Fruit fly (Drosophila melanogaster): Measurements from ENCODE around the gene CG33257.

CG33257 gene

dm6 chr3L:16328207-16328891 is 17.8 kb upstream of the CG33257 start, which contains the start of gene CG13058 (continued):
- no peak for TF ChIP-seq unc-4 (GFP tag; IDR thresholded peaks at IDR 0.05; ENCODE audit: partially characterized antibody)
- peak; percentile 64 for TF ChIP-seq Ptx1 (GFP tag; IDR thresholded peaks at IDR 0.05)
- TF ChIP-seq Dad (GFP tag; optimal IDR thresholded peaks at IDR 0.05), result no peak
- TF ChIP-seq sug (tag; optimal IDR thresholded peaks at IDR 0.05), result no peak
- no peak for TF ChIP-seq CG6765 (GFP tag; optimal IDR thresholded peaks at IDR 0.05)
- no peak for TF ChIP-seq Taf1 (GFP tag; IDR thresholded peaks at IDR 0.05)
- TF ChIP-seq pzg (GFP tag; optimal IDR thresholded peaks at IDR 0.05), result no peak
- TF ChIP-seq seq (GFP tag; IDR thresholded peaks at IDR 0.05), result peak; percentile 74
- no peak for TF ChIP-seq Opbp (GFP tag; IDR thresholded peaks at IDR 0.05; ENCODE audit: partially characterized antibody)
- no peak for TF ChIP-seq CG2116 (GFP tag; optimal IDR thresholded peaks at IDR 0.05)
- no peak for TF ChIP-seq CG6175 (GFP tag; IDR thresholded peaks at IDR 0.05)
- no peak for TF ChIP-seq CG33213 (GFP tag; optimal IDR thresholded peaks at IDR 0.05)
- no peak for TF ChIP-seq crc (GFP tag; optimal IDR thresholded peaks at IDR 0.05)
- no peak for TF ChIP-seq pb (GFP tag; optimal IDR thresholded peaks at IDR 0.05)
- TF ChIP-seq nerfin-1 (tag; optimal IDR thresholded peaks at IDR 0.05), result no peak
- no peak for TF ChIP-seq toy (GFP tag; IDR thresholded peaks at IDR 0.05)
- TF ChIP-seq HmgD (GFP tag; optimal IDR thresholded peaks at IDR 0.05), result no peak
- TF ChIP-seq B-H2 (GFP tag; optimal IDR thresholded peaks at IDR 0.05), result no peak
- TF ChIP-seq bcd (GFP tag; optimal IDR thresholded peaks at IDR 0.05), result peak; percentile 37
- no peak for TF ChIP-seq pan (optimal IDR thresholded peaks at IDR 0.05)
- no peak for TF ChIP-seq pan (GFP tag; optimal IDR thresholded peaks at IDR 0.05 in 1 of 2, IDR thresholded peaks at IDR 0.05 in 1 of 2)
- TF ChIP-seq TFAM (GFP tag; optimal IDR thresholded peaks at IDR 0.05), result no peak
- TF ChIP-seq caup (GFP tag; optimal IDR thresholded peaks at IDR 0.05; ENCODE audit: severe bottlenecking), result peak; percentile 62
- TF ChIP-seq Asciz (GFP tag; optimal IDR thresholded peaks at IDR 0.05), result no peak
- TF ChIP-seq Hr51 (GFP tag; optimal IDR thresholded peaks at IDR 0.05), result peak in 1 of 2 experiments; percentile 86
- TF ChIP-seq onecut (GFP tag; IDR thresholded peaks at IDR 0.05), result peak; percentile 30; the same call in 1 of the 2 replicates
- no peak for TF ChIP-seq CG17912 (GFP tag; optimal IDR thresholded peaks at IDR 0.05)
- no peak for TF ChIP-seq B-H1 (GFP tag; IDR thresholded peaks at IDR 0.05)
- TF ChIP-seq unpg (GFP tag; optimal IDR thresholded peaks at IDR 0.05), result peak; percentile 67
- TF ChIP-seq vfl (GFP tag; optimal IDR thresholded peaks at IDR 0.05), result peak; percentile 14
- TF ChIP-seq CG5245 (GFP tag; optimal IDR thresholded peaks at IDR 0.05), result peak; percentile 21
- peak; percentile 46 for TF ChIP-seq Adf1 (GFP tag; IDR thresholded peaks at IDR 0.05)
- TF ChIP-seq Rfx (GFP tag; IDR thresholded peaks at IDR 0.05), result 0 out of 2 replicates have a peak, but pooled peaks have one; percentile 31
- peak; percentile 38 for TF ChIP-seq CG9727 (GFP tag; optimal IDR thresholded peaks at IDR 0.05)
- peak; percentile 79 for TF ChIP-seq slbo (GFP tag; IDR thresholded peaks at IDR 0.05)
- no peak for TF ChIP-seq CG18262 (tag; optimal IDR thresholded peaks at IDR 0.05)
- peak; percentile 61 for TF ChIP-seq CG7786 (GFP tag; optimal IDR thresholded peaks at IDR 0.05)
- TF ChIP-seq en (GFP tag; optimal IDR thresholded peaks at IDR 0.05), result no peak
- TF ChIP-seq NC2β (GFP tag; optimal IDR thresholded peaks at IDR 0.05), result no peak
- TF ChIP-seq fd3F (GFP tag; optimal IDR thresholded peaks at IDR 0.05), result peak; percentile 72
- no peak for TF ChIP-seq gcm2 (GFP tag; optimal IDR thresholded peaks at IDR 0.05)
- peak; percentile 71 for TF ChIP-seq otp (GFP tag; IDR thresholded peaks at IDR 0.05)
- TF ChIP-seq dm (GFP tag; optimal IDR thresholded peaks at IDR 0.05), result peak; percentile 45
- TF ChIP-seq CG15011 (GFP tag; optimal IDR thresholded peaks at IDR 0.05), result peak; percentile 13
- no peak for TF ChIP-seq CG1792 (GFP tag; optimal IDR thresholded peaks at IDR 0.05)
- no peak for TF ChIP-seq Gug (GFP tag; IDR thresholded peaks at IDR 0.05)
- peak; percentile 25 for TF ChIP-seq CG7928 (GFP tag; optimal IDR thresholded peaks at IDR 0.05)
- TF ChIP-seq CG11723 (GFP tag; optimal IDR thresholded peaks at IDR 0.05), result peak; percentile 24
- TF ChIP-seq CG10979 (tag; optimal IDR thresholded peaks at IDR 0.05), result no peak
- no peak for TF ChIP-seq gsb-n (tag; optimal IDR thresholded peaks at IDR 0.05)
